Fruit fly (Drosophila melanogaster): ENCODE data around the gene CG31156.
A peak's percentile ranks its signal among the peaks of the same experiment; 100 is the strongest.

CG31156 gene

dm6 chr3R:22663115-22663514 is 49.7 kb upstream of the CG31156 start (continued):
- TF ChIP-seq CG1233 (GFP tag; optimal IDR thresholded peaks at IDR 0.05), result peak; percentile 37
- no peak for TF ChIP-seq CG7987 (GFP tag; optimal IDR thresholded peaks at IDR 0.05)
- peak; percentile 60 for TF ChIP-seq CG4820 (GFP tag; optimal IDR thresholded peaks at IDR 0.05)
- TF ChIP-seq CG30431 (GFP tag; optimal IDR thresholded peaks at IDR 0.05), result peak; percentile 17
- TF ChIP-seq CG13624 (GFP tag; optimal IDR thresholded peaks at IDR 0.05), result peak; percentile 26
- no peak for TF ChIP-seq ham (GFP tag; IDR thresholded peaks at IDR 0.05)
- peak; percentile 28 for TF ChIP-seq Asciz (GFP tag; optimal IDR thresholded peaks at IDR 0.05)
- no peak for TF ChIP-seq bowl (GFP tag; IDR thresholded peaks at IDR 0.05)
- no peak for TF ChIP-seq MTF-1 (GFP tag; optimal IDR thresholded peaks at IDR 0.05; ENCODE audit: borderline replicate concordance)
- TF ChIP-seq CG31388 (GFP tag; optimal IDR thresholded peaks at IDR 0.05), result peak; percentile 11
- TF ChIP-seq D19A (tag; optimal IDR thresholded peaks at IDR 0.05), result peak; percentile 50
- peak; percentile 85 for TF ChIP-seq gem (tag; optimal IDR thresholded peaks at IDR 0.05)
- peak; percentile 22 for TF ChIP-seq slou (GFP tag; optimal IDR thresholded peaks at IDR 0.05)
- no peak for TF ChIP-seq CG7928 (GFP tag; optimal IDR thresholded peaks at IDR 0.05)
- peak; percentile 39 for TF ChIP-seq bcd (GFP tag; optimal IDR thresholded peaks at IDR 0.05)
- no peak for TF ChIP-seq Dp (GFP tag; optimal IDR thresholded peaks at IDR 0.05)
- no peak for TF ChIP-seq CG12236 (GFP tag; optimal IDR thresholded peaks at IDR 0.05)
- TF ChIP-seq CG32767 (GFP tag; IDR thresholded peaks at IDR 0.05), result peak; percentile 60; the same call in 1 of the 2 replicates
- TF ChIP-seq Fer2 (tag; optimal IDR thresholded peaks at IDR 0.05), result peak; percentile 32
- peak; percentile 45 for TF ChIP-seq Hand (GFP tag; optimal IDR thresholded peaks at IDR 0.05)
- peak; percentile 54 for TF ChIP-seq CG10462 (GFP tag; optimal IDR thresholded peaks at IDR 0.05)
- peak; percentile 35 for TF ChIP-seq her (GFP tag; optimal IDR thresholded peaks at IDR 0.05)
- no peak for TF ChIP-seq CG8765 (GFP tag; IDR thresholded peaks at IDR 0.05)
- TF ChIP-seq CG5180 (GFP tag; optimal IDR thresholded peaks at IDR 0.05), result peak; percentile 35
- peak; percentile 57 for TF ChIP-seq CG18619 (GFP tag; optimal IDR thresholded peaks at IDR 0.05)
- TF ChIP-seq CG17385 (GFP tag; optimal IDR thresholded peaks at IDR 0.05), result peak; percentile 62
- TF ChIP-seq stwl (tag; optimal IDR thresholded peaks at IDR 0.05), result no peak
- TF ChIP-seq scrt (GFP tag; optimal IDR thresholded peaks at IDR 0.05), result peak; percentile 51
- peak; percentile 77 for TF ChIP-seq Fer1 (GFP tag; optimal IDR thresholded peaks at IDR 0.05)
- TF ChIP-seq pros (GFP tag; optimal IDR thresholded peaks at IDR 0.05), result no peak
- TF ChIP-seq az2 (GFP tag; optimal IDR thresholded peaks at IDR 0.05), result peak; percentile 71
- peak; percentile 53 for TF ChIP-seq CG13775 (GFP tag; optimal IDR thresholded peaks at IDR 0.05)
- TF ChIP-seq CG8089 (GFP tag; optimal IDR thresholded peaks at IDR 0.05), result peak; percentile 13
- TF ChIP-seq hth (optimal IDR thresholded peaks at IDR 0.05), result no peak
- peak; percentile 41; the same call in 2 of the 3 replicates for TF ChIP-seq B-H1 (GFP tag; IDR thresholded peaks at IDR 0.05)
- TF ChIP-seq fd64A (GFP tag; optimal IDR thresholded peaks at IDR 0.05), result no peak
- peak; percentile 43 for TF ChIP-seq fd96Cb (tag; optimal IDR thresholded peaks at IDR 0.05)
- TF ChIP-seq ara (GFP tag; IDR thresholded peaks at IDR 0.05), result peak; percentile 57; the same call in 1 of the 2 replicates
- TF ChIP-seq insv (GFP tag; optimal IDR thresholded peaks at IDR 0.05), result no peak
- peak; percentile 73 for TF ChIP-seq dmrt11E (tag; optimal IDR thresholded peaks at IDR 0.05)
- peak; percentile 56; the same call in 1 of the 2 replicates for TF ChIP-seq CG5953 (GFP tag; IDR thresholded peaks at IDR 0.05)
- peak; percentile 22 for TF ChIP-seq fu2 (GFP tag; optimal IDR thresholded peaks at IDR 0.05)
- TF ChIP-seq CG10543 (GFP tag; optimal IDR thresholded peaks at IDR 0.05), result peak; percentile 11
- TF ChIP-seq chif (GFP tag; optimal IDR thresholded peaks at IDR 0.05), result peak; percentile 61 to 65
- peak; percentile 37; the same call in 1 of the 3 replicates for TF ChIP-seq Optix (GFP tag; IDR thresholded peaks at IDR 0.05)
- TF ChIP-seq sens (GFP tag), result peak; percentile 83
- peak; percentile 59 for TF ChIP-seq CG10979 (tag; optimal IDR thresholded peaks at IDR 0.05)
- no peak for TF ChIP-seq ac (GFP tag; optimal IDR thresholded peaks at IDR 0.05)
- TF ChIP-seq Ada2b (GFP tag; IDR thresholded peaks at IDR 0.05), result peak; percentile 63; the same call in 1 of the 2 replicates
- peak; percentile 85 for TF ChIP-seq row (GFP tag; IDR thresholded peaks at IDR 0.05)
- peak; percentile 70 for TF ChIP-seq Hr3 (GFP tag; optimal IDR thresholded peaks at IDR 0.05)
